Worm (Caenorhabditis elegans): ENCODE data around the gene rpl-12.

rpl-12 gene

DNA sequence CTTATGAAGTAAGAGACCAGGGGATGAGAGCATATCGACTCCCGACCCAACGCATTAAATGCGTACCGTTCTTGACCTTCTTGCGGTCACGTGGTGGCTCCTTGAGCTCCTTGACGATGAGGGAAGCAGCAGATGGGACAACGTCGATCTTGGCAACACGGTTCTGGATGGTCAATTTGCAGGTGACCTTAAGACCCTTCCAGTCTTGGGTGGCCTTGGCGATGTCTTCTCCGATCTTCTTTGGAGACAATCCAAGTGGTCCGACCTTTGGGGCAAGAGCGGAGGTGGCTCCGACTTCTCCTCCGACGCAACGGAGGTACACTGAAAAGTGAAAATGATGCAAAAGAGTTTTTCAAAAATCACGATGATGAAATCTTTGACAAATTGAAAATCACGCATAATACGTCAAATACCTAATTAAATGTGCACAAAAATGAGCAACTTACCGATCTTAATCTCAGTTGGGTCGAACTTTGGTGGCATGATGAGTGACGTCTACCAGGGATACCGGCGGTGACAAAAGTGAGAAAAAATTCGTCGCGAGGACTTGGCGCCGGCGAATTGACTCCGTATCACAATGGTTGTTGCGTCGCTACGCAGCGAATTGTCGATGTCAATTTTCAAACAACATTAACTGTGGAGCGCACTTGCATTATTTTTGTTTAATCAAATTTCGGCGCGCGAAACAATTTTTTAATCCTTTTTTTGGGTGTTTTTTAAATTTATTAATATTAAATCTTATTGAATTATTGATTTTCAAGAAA lies at the start of gene rpl-12 (continued):
- TF ChIP-seq akir-1 (GFP tag; optimal IDR thresholded peaks at IDR 0.05) (peak; percentile 48), unc-130 (GFP tag; optimal IDR thresholded peaks at IDR 0.05) (peak; percentile 94), F39B2.1 (GFP tag; IDR thresholded peaks at IDR 0.05) (peak; percentile 79; the same call in 1 of the 2 replicates), ceh-58 (GFP tag; IDR thresholded peaks at IDR 0.05) (no peak), egrh-3 (GFP tag; IDR thresholded peaks at IDR 0.05) (peak; percentile 54; the same call in 1 of the 2 replicates), fkh-3 (tag; optimal IDR thresholded peaks at IDR 0.05) (no peak), snpc-3.4 (tag; optimal IDR thresholded peaks at IDR 0.05) (peak; percentile 90), B0035.1 (tag; optimal IDR thresholded peaks at IDR 0.05) (peak; percentile 84), pha-4 (tag; optimal IDR thresholded peaks at IDR 0.05) (peak; percentile 94), athp-1 (tag; optimal IDR thresholded peaks at IDR 0.05) (peak; percentile 97), F57A8.1 (GFP tag; optimal IDR thresholded peaks at IDR 0.05) (no peak), Y79H2A.3 (GFP tag; conservative IDR thresholded peaks at IDR 0.05) (0 out of 2 replicates have a peak, but pooled peaks have one; percentile 57), Y56A3A.18 (GFP tag; IDR thresholded peaks at IDR 0.05) (peak; percentile 95), somi-1 (GFP tag; optimal IDR thresholded peaks at IDR 0.05) (peak; percentile 94), dpl-1 (GFP tag; optimal IDR thresholded peaks at IDR 0.05) (peak; percentile 90), snpc-4 (GFP tag; optimal IDR thresholded peaks at IDR 0.05) (peak; percentile 75), snpc-4 (tag; optimal IDR thresholded peaks at IDR 0.05) (peak; percentile 81 to 90 (median 88)), lsl-1 (GFP tag; optimal IDR thresholded peaks at IDR 0.05) (peak; percentile 86), ekl-4 (GFP tag; IDR thresholded peaks at IDR 0.05) (peak; percentile 98), F22D6.2 (tag; optimal IDR thresholded peaks at IDR 0.05) (peak; percentile 93), F57C9.4 (tag; optimal IDR thresholded peaks at IDR 0.05) (peak; percentile 10), hmg-1.2 (GFP tag; IDR thresholded peaks at IDR 0.05) (peak; percentile 97), tlf-1 (GFP tag; optimal IDR thresholded peaks at IDR 0.05) (peak; percentile 99), F33H1.4 (GFP tag; IDR thresholded peaks at IDR 0.05) (peak; percentile 91), egl-18 (GFP tag; IDR thresholded peaks at IDR 0.05) (no peak; the same call in 1 of the 2 replicates), attf-5 (GFP tag; optimal IDR thresholded peaks at IDR 0.05) (peak; percentile 100), B0261.1 (tag; optimal IDR thresholded peaks at IDR 0.05) (peak; percentile 40), hmg-20 (GFP tag; IDR thresholded peaks at IDR 0.05) (peak; percentile 87), C17E4.6 (GFP tag; IDR thresholded peaks at IDR 0.05) (peak; percentile 97), Y95B8A.8 (GFP tag; IDR thresholded peaks at IDR 0.05) (peak; percentile 96), dpff-1 (tag; optimal IDR thresholded peaks at IDR 0.05) (no peak), tbx-9 (tag; optimal IDR thresholded peaks at IDR 0.05; ENCODE audit: borderline replicate concordance) (no peak), F55B11.4 (tag; optimal IDR thresholded peaks at IDR 0.05; ENCODE audit: borderline replicate concordance, insufficient read depth) (no peak)

ce11 chrIV:13290239-13290638 lies 49.8 kb upstream of the rpl-12 start:
- TF ChIP-seq nhr-90 (tag; optimal IDR thresholded peaks at IDR 0.05) (no peak), D2030.7 (GFP tag; IDR thresholded peaks at IDR 0.05) (peak; percentile 50; the same call in 1 of the 2 replicates), snpc-1.1 (tag; optimal IDR thresholded peaks at IDR 0.05; ENCODE audit: insufficient read depth) (no peak), dpl-1 (GFP tag; optimal IDR thresholded peaks at IDR 0.05) (peak; percentile 4), madf-3 (GFP tag; IDR thresholded peaks at IDR 0.05) (no peak), repo-1 (tag; optimal IDR thresholded peaks at IDR 0.05) (no peak), snpc-4 (GFP tag; optimal IDR thresholded peaks at IDR 0.05) (no peak), snpc-4 (tag; optimal IDR thresholded peaks at IDR 0.05) (peak in 1 of 4 experiments; percentile 43), madf-6 (GFP tag; IDR thresholded peaks at IDR 0.05) (peak; percentile 48; the same call in 1 of the 2 replicates), mel-28 (tag; optimal IDR thresholded peaks at IDR 0.05; ENCODE audit: borderline replicate concordance) (no peak), unc-62 (GFP tag; optimal IDR thresholded peaks at IDR 0.05) (no peak), F49E8.2 (tag; optimal IDR thresholded peaks at IDR 0.05; ENCODE audit: insufficient read depth) (peak; percentile 54), lsl-1 (GFP tag; optimal IDR thresholded peaks at IDR 0.05) (peak; percentile 81), ceh-91 (GFP tag; IDR thresholded peaks at IDR 0.05) (0 out of 2 replicates have a peak, but pooled peaks have one; percentile 24), ceh-40 (GFP tag; IDR thresholded peaks at IDR 0.05) (no peak), let-526 (GFP tag; IDR thresholded peaks at IDR 0.05) (no peak), xnd-1 (tag; optimal IDR thresholded peaks at IDR 0.05) (peak; percentile 20), Y56A3A.18 (GFP tag; IDR thresholded peaks at IDR 0.05) (no peak), F33H1.4 (GFP tag; IDR thresholded peaks at IDR 0.05) (peak; percentile 77)
